Worm (Caenorhabditis elegans) whole organism, early embryonic: Measurements from ENCODE around the gene Y82E9BR.14.

ENCODE experiments used
- aly-1 ChIP-seq: sonication (generic microtip); optimal IDR thresholded peaks from 2 replicates; lab custom pipeline; 2016; ENCODE audit warnings: missing genetic modification characterization, missing compliant biosample characterization
- ama-1 ChIP-seq: fragments of 150-350 bp; optimal IDR thresholded peaks from 2 replicates; lab custom pipeline; 2014
- ceh-36 ChIP-seq: sonication (generic microtip); optimal IDR thresholded peaks from 2 replicates; lab custom pipeline; 2016; ENCODE audit warnings: missing genetic modification characterization, inconsistent platforms, missing compliant biosample characterization
- flt-1 ChIP-seq: fragments of 200-800 bp; sonication (Bioruptor generic); IDR thresholded peaks from 2 replicates; pipeline ENCODE4 v1.3.6; 2022; ENCODE audit warnings: missing genetic modification characterization, missing compliant biosample characterization
- hmg-4 ChIP-seq: fragments of 200-800 bp; sonication (Bioruptor generic); optimal IDR thresholded peaks from 2 replicates; lab custom pipeline; 2018; ENCODE audit warnings: mild to moderate bottlenecking, missing genetic modification characterization, missing compliant biosample characterization
- hnd-1 ChIP-seq: sonication (generic microtip); optimal IDR thresholded peaks from 2 replicates; lab custom pipeline; 2016; ENCODE audit warnings: missing genetic modification characterization, missing compliant biosample characterization
- tbx-11 ChIP-seq: fragments of 200-800 bp; sonication (Bioruptor generic); IDR thresholded peaks from 2 replicates; pipeline ENCODE4 v1.3.6; 2022; ENCODE audit warnings: missing genetic modification characterization, missing compliant biosample characterization
- tbx-37 ChIP-seq: fragments of 200-800 bp; sonication (Bioruptor generic); conservative IDR thresholded peaks from 2 replicates; pipeline ENCODE4 v1.3.6; 2022; ENCODE audit warnings: missing genetic modification reagents, missing genetic modification characterization, missing compliant biosample characterization
- tra-4 ChIP-seq: sonication (generic microtip); optimal IDR thresholded peaks from 2 replicates; lab custom pipeline; 2017; ENCODE audit warnings: missing genetic modification characterization, missing compliant biosample characterization

DNA sequence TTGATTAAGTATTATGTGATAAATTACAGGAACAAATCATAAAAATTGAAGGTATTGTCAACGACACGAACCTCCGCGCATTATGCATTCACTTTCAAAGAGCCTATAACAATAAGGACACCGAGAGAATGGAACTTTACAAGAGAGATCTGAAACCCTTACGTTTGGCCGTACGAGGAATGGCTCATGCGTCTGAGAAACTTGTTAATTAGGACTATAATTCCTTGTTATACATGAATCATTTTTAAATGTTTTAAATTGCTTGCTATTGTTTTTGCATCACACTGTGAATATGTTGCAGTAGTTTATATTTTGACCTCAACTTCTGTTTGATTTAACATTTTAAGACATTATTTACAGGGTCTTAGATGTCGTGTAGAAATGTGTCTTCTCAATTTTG lies 10.8 kb downstream of the Y82E9BR.14 start, which contains the start of gene pals-18:
- TF ChIP-seq aly-1 (tag; lab: Kevin White, UChicago): no peak
- no peak for TF ChIP-seq tbx-11 (GFP tag; lab: Robert Waterston, UW)
- no peak for TF ChIP-seq hnd-1 (tag; lab: Kevin White, UChicago)
- TF ChIP-seq ama-1: no peak
- TF ChIP-seq tra-4 (tag; lab: Kevin White, UChicago): no peak
- no peak for TF ChIP-seq flt-1
- no peak for TF ChIP-seq tbx-37 (GFP tag; lab: Robert Waterston, UW)
- TF ChIP-seq hmg-4: no peak
- TF ChIP-seq ceh-36 (tag; lab: Kevin White, UChicago): no peak
